ENCODE assay signal across 2 worm cellular contexts in genomic region chrIII:12615859-12616439, ce11.
TF ChIP-seq lines count a peak whose summit lies in the region.

No protein-coding gene starts in this region.

TF ChIP-seq in whole organism, L1 larva, 84 proteins besides CTCF, POLR2A, EP300 and RAD21 (continued from another document):
- peak; percentile 36 for TF ChIP-seq unc-86 (tag; optimal IDR thresholded peaks at IDR 0.05; lab: Kevin White, UChicago)
- TF ChIP-seq Y116A8C.19 (tag; optimal IDR thresholded peaks at IDR 0.05; lab: Kevin White, UChicago; ENCODE audit: borderline replicate concordance) = no peak
- TF ChIP-seq jun-1 (tag; optimal IDR thresholded peaks at IDR 0.05; lab: Kevin White, UChicago) = peak; percentile 29
- peak; percentile 55 for TF ChIP-seq ztf-4 (tag; optimal IDR thresholded peaks at IDR 0.05; lab: Kevin White, UChicago)
- TF ChIP-seq dpl-1 (GFP tag; optimal IDR thresholded peaks at IDR 0.05; lab: Kevin White, UChicago) = no peak
- TF ChIP-seq hlh-4 (tag; optimal IDR thresholded peaks at IDR 0.05; lab: Kevin White, UChicago) = peak; percentile 57
- TF ChIP-seq ceh-88 (GFP tag; IDR thresholded peaks at IDR 0.05; lab: Robert Waterston, UW) = no peak
- TF ChIP-seq mep-1 (tag; optimal IDR thresholded peaks at IDR 0.05; lab: Kevin White, UChicago) = peak; percentile 24
- TF ChIP-seq lin-14 (GFP tag; optimal IDR thresholded peaks at IDR 0.05; lab: Kevin White, UChicago) = peak; percentile 29
- peak; percentile 75 for TF ChIP-seq nhr-71 (tag; optimal IDR thresholded peaks at IDR 0.05; lab: Kevin White, UChicago)
- TF ChIP-seq fkh-4 (tag; optimal IDR thresholded peaks at IDR 0.05; lab: Kevin White, UChicago; ENCODE audit: borderline replicate concordance) = no peak
- TF ChIP-seq egl-27 (tag; optimal IDR thresholded peaks at IDR 0.05; lab: Kevin White, UChicago) = no peak
- peak; percentile 82 for TF ChIP-seq nhr-47 (tag; optimal IDR thresholded peaks at IDR 0.05; lab: Kevin White, UChicago)
TF ChIP-seq in whole organism, L1 larva: peak in this region for 19.

TF ChIP-seq in whole organism, L2 larva, 48 proteins besides CTCF, POLR2A, EP300 and RAD21 (continued from another document):
- TF ChIP-seq snpc-4 (tag; optimal IDR thresholded peaks at IDR 0.05; lab: Kevin White, UChicago) (no peak), nhr-129 (tag; optimal IDR thresholded peaks at IDR 0.05; lab: Kevin White, UChicago) (peak; percentile 2), nhr-6 (tag; optimal IDR thresholded peaks at IDR 0.05; lab: Kevin White, UChicago) (no peak), lsy-2 (tag; optimal IDR thresholded peaks at IDR 0.05; lab: Kevin White, UChicago) (no peak), nhr-237 (tag; optimal IDR thresholded peaks at IDR 0.05; lab: Kevin White, UChicago) (no peak), nhr-23 (tag; optimal IDR thresholded peaks at IDR 0.05; lab: Kevin White, UChicago) (no peak), nhr-77 (tag; optimal IDR thresholded peaks at IDR 0.05; lab: Kevin White, UChicago) (no peak), unc-55 (GFP tag; optimal IDR thresholded peaks at IDR 0.05; lab: Kevin White, UChicago) (no peak)
